Worm (Caenorhabditis elegans) whole organism, early embryonic: Measurements from ENCODE around the gene ceh-88.

ENCODE experiments used
- B0310.2 ChIP-seq: sonication (generic microtip); optimal IDR thresholded peaks from 2 replicates; lab custom pipeline; 2016; ENCODE audit warnings: mild to moderate bottlenecking, missing genetic modification characterization, missing compliant biosample characterization
- F13C5.2 ChIP-seq: sonication (generic microtip); optimal IDR thresholded peaks from 2 replicates; lab custom pipeline; 2017; ENCODE audit warnings: mild to moderate bottlenecking, missing genetic modification characterization, inconsistent platforms, missing compliant biosample characterization
- aly-1 ChIP-seq: sonication (generic microtip); optimal IDR thresholded peaks from 2 replicates; lab custom pipeline; 2016; ENCODE audit warnings: missing genetic modification characterization, missing compliant biosample characterization
- ama-1 ChIP-seq: fragments of 150-350 bp; optimal IDR thresholded peaks from 2 replicates; lab custom pipeline; 2014
- ceh-13 ChIP-seq: fragments of 200-800 bp; sonication (Bioruptor generic); optimal IDR thresholded peaks from 2 replicates; lab custom pipeline; 2018; ENCODE audit warnings: mild to moderate bottlenecking, missing genetic modification characterization, missing compliant biosample characterization
- ceh-36 ChIP-seq: sonication (generic microtip); optimal IDR thresholded peaks from 2 replicates; lab custom pipeline; 2016; ENCODE audit warnings: missing genetic modification characterization, inconsistent platforms, missing compliant biosample characterization
- ets-7 ChIP-seq: sonication (generic microtip); optimal IDR thresholded peaks from 2 replicates; lab custom pipeline; 2016; ENCODE audit warnings: missing genotype, missing genetic modification characterization, missing compliant biosample characterization
- flt-1 ChIP-seq: fragments of 200-800 bp; sonication (Bioruptor generic); IDR thresholded peaks from 2 replicates; pipeline ENCODE4 v1.3.6; 2022; ENCODE audit warnings: missing genetic modification characterization, missing compliant biosample characterization
- hmbx-1 ChIP-seq: sonication (generic microtip); optimal IDR thresholded peaks from 2 replicates; lab custom pipeline; 2016; ENCODE audit warnings: mild to moderate bottlenecking, missing genetic modification characterization, missing compliant biosample characterization
- hmg-4 ChIP-seq: fragments of 200-800 bp; sonication (Bioruptor generic); optimal IDR thresholded peaks from 2 replicates; lab custom pipeline; 2018; ENCODE audit warnings: mild to moderate bottlenecking, missing genetic modification characterization, missing compliant biosample characterization
- hnd-1 ChIP-seq: sonication (generic microtip); optimal IDR thresholded peaks from 2 replicates; lab custom pipeline; 2016; ENCODE audit warnings: missing genetic modification characterization, missing compliant biosample characterization
- pes-1 ChIP-seq: fragments of 200-800 bp; sonication (Bioruptor generic); IDR thresholded peaks from 2 replicates; pipeline ENCODE4 v1.3.6; 2022; ENCODE audit warnings: missing genetic modification reagents, missing genetic modification characterization, missing compliant biosample characterization
- scrt-1 ChIP-seq: fragments of 200-800 bp; sonication (Bioruptor generic); IDR thresholded peaks from 2 replicates; pipeline ENCODE4 v1.3.6; 2022; ENCODE audit warnings: missing genetic modification characterization, missing compliant biosample characterization
- sea-1 ChIP-seq: fragments of 200-800 bp; sonication (Bioruptor generic); conservative IDR thresholded peaks from 2 replicates; pipeline ENCODE4 v1.3.6; 2022; ENCODE audit warnings: missing genetic modification characterization, missing compliant biosample characterization
- tbx-11 ChIP-seq: fragments of 200-800 bp; sonication (Bioruptor generic); IDR thresholded peaks from 2 replicates; pipeline ENCODE4 v1.3.6; 2022; ENCODE audit warnings: missing genetic modification characterization, missing compliant biosample characterization
- tbx-37 ChIP-seq: fragments of 200-800 bp; sonication (Bioruptor generic); conservative IDR thresholded peaks from 2 replicates; pipeline ENCODE4 v1.3.6; 2022; ENCODE audit warnings: missing genetic modification reagents, missing genetic modification characterization, missing compliant biosample characterization
- tra-4 ChIP-seq: sonication (generic microtip); optimal IDR thresholded peaks from 2 replicates; lab custom pipeline; 2017; ENCODE audit warnings: missing genetic modification characterization, missing compliant biosample characterization

The ceh-88 gene

DNA sequence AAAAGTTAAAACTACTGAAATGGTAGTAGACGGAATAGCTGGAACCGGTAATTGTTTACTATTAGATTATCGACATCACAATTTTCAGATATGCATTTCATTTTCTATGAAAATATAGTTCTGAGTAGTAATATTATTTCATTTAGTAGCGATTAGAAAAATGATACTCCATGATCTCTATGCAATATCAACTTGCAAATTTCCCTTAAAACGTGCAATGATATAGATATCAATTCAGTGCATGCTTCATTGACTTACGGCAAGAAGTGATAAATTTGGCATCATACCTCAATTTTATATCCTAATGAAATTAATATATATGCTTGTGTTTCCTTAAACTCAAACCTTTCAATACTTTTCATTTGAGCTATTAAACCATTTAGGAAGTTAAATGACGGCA, 13.7 kb downstream of the ceh-88 start, which contains the start of gene C49C3.21:
Gene C49C3.21, plus strand, starts transcription at position 301 of the 400 bp plus-strand sequence.
- TF ChIP-seq tra-4 (tag; lab: Kevin White, UChicago) (no peak), pes-1 (GFP tag; lab: Robert Waterston, UW) (no peak), tbx-37 (GFP tag; lab: Robert Waterston, UW) (no peak), ceh-36 (no peak), tbx-11 (GFP tag; lab: Robert Waterston, UW) (no peak), hmbx-1 (tag; lab: Kevin White, UChicago) (no peak), hmg-4 (GFP tag; lab: Kevin White, UChicago) (no peak), ets-7 (tag; lab: Kevin White, UChicago) (no peak), flt-1 (GFP tag; lab: Robert Waterston, UW) (no peak), ceh-13 (GFP tag; lab: Kevin White, UChicago) (no peak), F13C5.2 (tag; lab: Kevin White, UChicago) (no peak), scrt-1 (GFP tag; lab: Robert Waterston, UW) (no peak), hnd-1 (tag; lab: Kevin White, UChicago) (no peak), sea-1 (GFP tag; lab: Robert Waterston, UW) (no peak), aly-1 (tag; lab: Kevin White, UChicago) (no peak), ama-1 (lab: Kevin White, UChicago) (no peak)

DNA sequence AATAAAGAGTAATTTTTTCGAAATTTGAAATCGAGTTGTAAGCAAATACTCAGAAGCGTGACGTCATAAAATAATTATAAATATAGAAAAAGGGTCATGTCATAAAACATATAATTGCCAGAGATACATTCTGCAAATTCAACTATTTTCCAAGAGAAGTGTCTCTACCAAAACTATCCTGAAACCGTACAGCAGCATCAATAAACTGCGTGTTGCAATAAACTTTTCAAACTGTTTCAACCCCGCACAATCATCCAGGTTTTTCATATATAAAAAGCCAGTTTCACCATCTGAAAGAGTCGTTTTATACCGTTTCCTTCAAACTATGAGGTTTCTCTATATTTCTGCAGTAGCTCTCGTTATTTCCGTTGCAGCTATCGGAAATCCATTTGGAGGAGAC, 14.5 kb downstream of the ceh-88 start, which contains the start of gene C49C3.11:
Gene C49C3.11, plus strand, starts transcription at position 301 of the 400 bp plus-strand sequence.
- TF ChIP-seq hmbx-1 (tag; lab: Kevin White, UChicago) (no peak), ets-7 (tag; lab: Kevin White, UChicago) (no peak), aly-1 (tag; lab: Kevin White, UChicago) (no peak), ama-1 (lab: Kevin White, UChicago) (no peak)

DNA sequence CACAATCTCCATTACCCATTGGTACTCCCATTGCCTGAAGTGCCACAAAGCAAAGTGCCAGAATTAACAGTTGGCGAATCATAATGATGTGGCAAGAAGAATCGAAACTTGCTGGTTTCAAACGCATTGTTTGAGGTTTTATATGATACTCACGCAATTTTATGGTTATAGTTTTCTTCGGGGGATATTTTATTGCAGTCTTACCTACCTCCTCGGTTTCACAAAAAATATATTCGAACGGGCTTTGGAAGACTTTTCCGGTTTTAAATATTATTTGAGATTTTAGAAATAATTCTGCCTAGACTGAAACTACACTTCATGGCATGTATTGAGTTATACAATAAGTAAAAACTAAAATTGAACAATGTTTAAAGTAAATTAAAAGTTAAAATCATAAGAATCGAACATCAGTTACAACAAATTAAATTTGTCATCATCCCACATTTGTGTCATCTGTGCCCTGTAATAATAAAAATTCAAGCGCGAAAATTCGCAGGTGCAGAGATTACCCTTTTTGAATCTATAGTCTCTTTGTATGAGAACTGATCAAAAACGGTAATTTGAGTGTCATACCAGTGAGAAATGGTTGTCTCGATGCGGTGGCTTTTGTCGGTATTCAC, 17.7 kb downstream of the ceh-88 start, which contains the start of the genes clec-197 and clec-198:
Gene clec-197, minus strand, starts transcription at position 101 of the 620 bp plus-strand sequence.
Gene clec-198, plus strand, starts transcription at position 570 of the 620 bp plus-strand sequence.
- TF ChIP-seq sea-1 (GFP tag; lab: Robert Waterston, UW) (no peak), ama-1 (lab: Kevin White, UChicago) (no peak)

DNA sequence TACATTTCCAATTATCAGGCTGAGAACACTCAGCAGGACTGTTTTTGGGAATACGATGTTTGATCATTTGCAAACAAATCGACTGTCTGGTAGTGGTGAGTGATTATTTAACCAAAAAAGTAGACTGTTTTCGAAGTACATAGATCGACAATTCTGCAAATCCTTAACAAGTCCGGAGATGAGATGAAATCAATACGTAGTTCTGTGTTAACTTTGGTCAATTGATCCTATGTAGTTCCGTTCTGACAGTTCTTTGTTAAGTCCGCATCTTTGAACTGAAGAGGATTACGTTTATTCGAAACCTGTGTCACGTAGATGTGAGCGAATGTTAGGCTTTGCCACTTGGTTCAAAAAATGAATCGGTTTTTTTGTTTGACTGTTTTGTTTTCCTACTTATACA, 22.6 kb downstream of the ceh-88 start, which contains the start of gene clec-199:
Gene clec-199, plus strand, starts transcription at position 301 of the 400 bp plus-strand sequence.
- no peak for TF ChIP-seq tbx-11 (GFP tag; lab: Robert Waterston, UW)
- TF ChIP-seq B0310.2: no peak
- TF ChIP-seq tra-4 (tag; lab: Kevin White, UChicago): no peak
- TF ChIP-seq hmg-4 (GFP tag; lab: Kevin White, UChicago): no peak
- no peak for TF ChIP-seq hmbx-1 (tag; lab: Kevin White, UChicago)
- TF ChIP-seq pes-1 (GFP tag; lab: Robert Waterston, UW): no peak
- TF ChIP-seq ama-1 (lab: Kevin White, UChicago): no peak
- TF ChIP-seq aly-1 (tag; lab: Kevin White, UChicago): no peak
- TF ChIP-seq tbx-37 (GFP tag; lab: Robert Waterston, UW): no peak
- TF ChIP-seq F13C5.2 (tag; lab: Kevin White, UChicago): no peak

DNA sequence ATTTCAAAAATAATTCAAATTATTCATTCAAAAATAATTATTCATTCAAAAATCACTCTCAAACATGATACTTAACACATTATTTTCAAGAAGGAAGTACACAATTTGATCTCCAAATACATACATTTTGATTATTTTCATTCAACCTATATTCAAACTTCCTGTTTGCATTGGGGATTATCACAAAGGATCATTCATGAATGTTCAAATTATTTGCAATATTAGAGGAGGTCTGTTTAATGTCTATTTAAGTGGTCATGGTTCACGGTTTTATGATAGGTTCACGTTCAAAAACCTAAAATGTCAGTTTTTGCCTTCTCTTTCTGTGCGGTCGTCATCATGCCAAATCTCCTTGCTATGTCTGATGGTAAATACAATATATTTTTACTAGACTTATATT, 32.2 kb downstream of the ceh-88 start, which contains the start of gene clec-202:
Gene clec-202, plus strand, starts transcription at position 301 of the 400 bp plus-strand sequence.
- TF ChIP-seq ets-7 (tag; lab: Kevin White, UChicago): no peak
- TF ChIP-seq pes-1 (GFP tag; lab: Robert Waterston, UW): no peak
- TF ChIP-seq ceh-36: no peak
- no peak for TF ChIP-seq tbx-11 (GFP tag; lab: Robert Waterston, UW)
- TF ChIP-seq tra-4 (tag; lab: Kevin White, UChicago): no peak
- no peak for TF ChIP-seq sea-1 (GFP tag; lab: Robert Waterston, UW)
- no peak for TF ChIP-seq ama-1 (lab: Kevin White, UChicago)

DNA sequence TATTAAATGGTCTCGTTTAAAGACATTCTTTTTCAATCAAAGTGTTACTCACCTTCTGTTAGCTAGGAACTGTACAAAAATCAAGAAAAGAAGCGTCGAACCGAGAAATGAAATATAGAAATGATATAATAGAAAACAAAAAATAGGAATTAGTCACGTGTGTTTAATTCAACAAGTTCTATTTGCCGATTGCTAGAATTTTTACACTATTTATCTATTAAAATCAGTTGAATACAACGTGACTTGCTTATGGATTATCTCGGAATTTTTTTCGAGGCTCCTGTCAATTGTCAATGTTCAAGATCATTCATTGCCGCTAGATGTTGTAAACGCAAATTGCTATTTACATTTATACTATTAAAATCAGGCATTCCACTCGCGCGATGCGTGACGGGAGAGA, 38.3 kb downstream of the ceh-88 start, which contains the start of gene zipt-17:
Gene zipt-17, minus strand, starts transcription at position 101 of the 400 bp plus-strand sequence.
- TF ChIP-seq ama-1 (lab: Kevin White, UChicago) (no peak), tbx-37 (GFP tag; lab: Robert Waterston, UW) (no peak), ceh-13 (GFP tag; lab: Kevin White, UChicago) (no peak), scrt-1 (GFP tag; lab: Robert Waterston, UW) (no peak), ceh-36 (no peak), sea-1 (GFP tag; lab: Robert Waterston, UW) (no peak)

DNA sequence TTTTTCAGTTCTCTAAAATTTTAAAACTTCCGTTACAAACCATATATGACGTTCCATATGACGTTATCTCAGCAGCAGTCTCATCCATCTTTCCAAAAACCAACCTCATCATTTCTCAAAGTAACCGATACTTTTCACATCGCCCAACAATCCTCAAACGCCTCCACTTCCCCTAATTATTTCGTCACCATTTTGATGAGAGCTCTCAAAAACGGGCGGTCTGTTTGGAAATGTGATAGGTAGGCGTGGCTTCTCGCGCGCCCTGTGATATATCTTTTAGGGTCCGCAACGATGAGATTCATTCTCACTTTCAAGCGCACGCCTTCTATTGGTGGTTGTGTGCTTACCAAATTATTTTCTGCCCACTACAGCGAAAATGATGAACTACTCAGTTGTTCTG, 39.3 kb downstream of the ceh-88 start, which contains the start of gene trh-1:
Gene trh-1, plus strand, starts transcription at position 301 of the 400 bp plus-strand sequence.
- no peak for TF ChIP-seq ets-7 (tag; lab: Kevin White, UChicago)
- no peak for TF ChIP-seq tbx-11 (GFP tag; lab: Robert Waterston, UW)
- TF ChIP-seq sea-1 (GFP tag; lab: Robert Waterston, UW): no peak
- TF ChIP-seq ceh-13 (GFP tag; lab: Kevin White, UChicago): no peak
- no peak for TF ChIP-seq ceh-36
- TF ChIP-seq tbx-37 (GFP tag; lab: Robert Waterston, UW): no peak
- TF ChIP-seq aly-1 (tag; lab: Kevin White, UChicago): no peak
- no peak for TF ChIP-seq hmbx-1 (tag; lab: Kevin White, UChicago)
- no peak for TF ChIP-seq B0310.2
- no peak for TF ChIP-seq flt-1 (GFP tag; lab: Robert Waterston, UW)
- TF ChIP-seq ama-1 (lab: Kevin White, UChicago): no peak
- no peak for TF ChIP-seq hmg-4 (GFP tag; lab: Kevin White, UChicago)
